Worm (Caenorhabditis elegans) whole organism, L1 larva: Measurements from ENCODE around the gene selt-1.1.

Source experiments
- egl-13 ChIP-seq: sonication (generic microtip); optimal IDR thresholded peaks from 2 replicates; lab custom pipeline; 2016; ENCODE audit warnings: missing genotype, missing genetic modification reagents, missing genetic modification characterization, missing compliant biosample characterization
- nhr-28 ChIP-seq: fragments of 150-350 bp; optimal IDR thresholded peaks from 2 replicates; lab custom pipeline; 2014; ENCODE audit warnings: missing biosample characterization, missing genetic modification characterization
- unc-130 ChIP-seq: fragments of 150-350 bp; optimal IDR thresholded peaks from 2 replicates; lab custom pipeline; 2017; ENCODE audit warnings: missing biosample characterization, missing genetic modification characterization, inconsistent platforms

- TF ChIP-seq unc-130 (no peak), egl-13 (tag; lab: Kevin White, UChicago) (no peak), nhr-28 (tag; lab: Kevin White, UChicago) (no peak)
Measured at ce11 chrX:11501967-11502366, 44.3 kb downstream of the selt-1.1 start, which contains the start of gene F29G6.1.
